Fruit fly (Drosophila melanogaster) whole organism, pupa: ENCODE results near the gene Yod1.

Experiments
- CG12605 ChIP-seq: fragments of 200-800 bp; sonication (Bioruptor generic); IDR thresholded peaks from 2 replicates; pipeline ENCODE4 v1.3.6; 2022; ENCODE audit warnings: missing biosample characterization, missing genetic modification characterization
- CG14655 ChIP-seq: fragments of 200-800 bp; sonication (Bioruptor generic); optimal IDR thresholded peaks from 3 replicates; lab custom pipeline; 2017; ENCODE audit warnings: mild to moderate bottlenecking, missing biosample characterization, missing genetic modification reagents, missing genetic modification characterization
- CG15710 ChIP-seq: fragments of 200-800 bp; sonication (Bioruptor generic); optimal IDR thresholded peaks from 2 replicates; lab custom pipeline; 2018; ENCODE audit warnings: missing biosample characterization, mild to moderate bottlenecking, missing genetic modification characterization, moderate library complexity
- CG17806 ChIP-seq: fragments of 200-800 bp; sonication (Bioruptor generic); optimal IDR thresholded peaks from 2 replicates; lab custom pipeline; 2018; ENCODE audit warnings: missing biosample characterization, mild to moderate bottlenecking, missing genetic modification characterization, moderate library complexity
- CG32121 ChIP-seq: fragments of 200-800 bp; sonication (Bioruptor generic); IDR thresholded peaks from 2 replicates; pipeline ENCODE4 v1.3.6; 2022; ENCODE audit warnings: missing biosample characterization, missing genetic modification characterization
- CG34367 ChIP-seq: fragments of 200-800 bp; sonication (Bioruptor generic); optimal IDR thresholded peaks from 2 replicates; lab custom pipeline; 2018; ENCODE audit warnings: missing biosample characterization, mild to moderate bottlenecking, missing genetic modification characterization
- CG8301 ChIP-seq: fragments of 200-800 bp; sonication (Bioruptor generic); optimal IDR thresholded peaks from 2 replicates; lab custom pipeline; 2018; ENCODE audit warnings: missing biosample characterization, mild to moderate bottlenecking, missing genetic modification characterization
- CG9948 ChIP-seq: fragments of 200-800 bp; sonication (Bioruptor generic); optimal IDR thresholded peaks from 2 replicates; lab custom pipeline; 2018; ENCODE audit warnings: missing biosample characterization, mild to moderate bottlenecking, missing genetic modification characterization, moderate library complexity
- D1 ChIP-seq: fragments of 200-800 bp; sonication (Bioruptor generic); optimal IDR thresholded peaks from 2 replicates; lab custom pipeline; 2018; ENCODE audit warnings: missing biosample characterization, mild to moderate bottlenecking, missing genetic modification characterization, moderate library complexity
- EcR ChIP-seq: fragments of 200-800 bp; sonication (Bioruptor generic); optimal IDR thresholded peaks from 3 replicates; lab custom pipeline; 2019; ENCODE audit warnings: missing biosample characterization, missing genetic modification characterization, mild to moderate bottlenecking, moderate library complexity, missing genetic modification reagents
- Pif1B ChIP-seq: fragments of 200-800 bp; sonication (Bioruptor generic); optimal IDR thresholded peaks from 3 replicates; lab custom pipeline; 2016; ENCODE audit warnings: missing biosample characterization, missing genetic modification characterization
- fd96Ca ChIP-seq: fragments of 200-800 bp; sonication (Bioruptor generic); IDR thresholded peaks from 3 replicates; pipeline ENCODE4 v1.3.6; 2022; ENCODE audit warnings: missing biosample characterization, missing genetic modification characterization
- rn ChIP-seq: fragments of 200-800 bp; sonication (Bioruptor generic); IDR thresholded peaks from 2 replicates; pipeline ENCODE4 v1.3.6; 2022; ENCODE audit warnings: missing biosample characterization, missing genetic modification characterization

DNA sequence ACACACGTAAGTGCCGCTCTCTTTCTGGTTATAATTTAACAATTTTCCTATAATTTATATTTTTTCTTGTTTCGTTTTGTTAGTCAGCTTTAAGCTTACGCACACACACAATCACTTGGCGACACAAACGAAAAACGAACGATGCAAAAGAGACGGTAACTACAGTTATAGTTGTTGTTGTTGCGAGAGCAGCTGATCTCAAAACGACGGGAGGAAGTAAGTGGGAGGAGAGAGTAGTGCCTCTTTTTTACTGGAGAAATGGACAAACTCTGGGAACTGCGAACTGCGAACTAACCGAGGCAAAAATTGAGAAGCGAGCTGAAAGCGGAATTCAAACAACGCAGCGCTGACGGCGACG lies 50.8 kb downstream of the Yod1 start:
- no peak for TF ChIP-seq fd96Ca (GFP tag; lab: Robert Waterston, UW)
- TF ChIP-seq rn (GFP tag; lab: Robert Waterston, UW), result no peak
- TF ChIP-seq CG8301 (tag; lab: Kevin White, UChicago), result no peak
- peak; percentile 49 for TF ChIP-seq EcR
- TF ChIP-seq CG34367 (tag; lab: Kevin White, UChicago), result no peak
- no peak for TF ChIP-seq CG9948 (tag; lab: Kevin White, UChicago)
- TF ChIP-seq D1 (tag; lab: Kevin White, UChicago), result no peak
- TF ChIP-seq CG32121 (GFP tag; lab: Robert Waterston, UW), result no peak
- TF ChIP-seq CG17806 (tag; lab: Kevin White, UChicago), result no peak
- TF ChIP-seq CG14655 (GFP tag; lab: Kevin White, UChicago), result no peak
- TF ChIP-seq CG15710, result no peak
- no peak for TF ChIP-seq Pif1B
- TF ChIP-seq CG12605 (GFP tag; lab: Robert Waterston, UW), result 0 out of 2 replicates have a peak, but pooled peaks have one; percentile 7
